Fruit fly (Drosophila melanogaster) whole organism, embryonic: ENCODE data around the gene COX5B.

Experiments
- Abd-B ChIP-seq: fragments of 200-800 bp; sonication (Bioruptor generic); optimal IDR thresholded peaks from 2 replicates; lab custom pipeline; 2018; ENCODE audit warnings: missing biosample characterization, mild to moderate bottlenecking, missing genetic modification characterization, moderate library complexity
- Aef1 ChIP-seq: fragments of 200-800 bp; sonication (Bioruptor generic); IDR thresholded peaks from 3 replicates; pipeline ENCODE4 v1.3.6; 2022; ENCODE audit warnings: missing biosample characterization, missing genetic modification characterization
- Atf-2 ChIP-seq: fragments of 200-800 bp; sonication (Bioruptor generic); optimal IDR thresholded peaks from 2 replicates; lab custom pipeline; 2016; ENCODE audit warnings: missing biosample characterization, missing genetic modification characterization
- Atf3 ChIP-seq: fragments of 200-800 bp; sonication (Bioruptor generic); optimal IDR thresholded peaks from 3 replicates; lab custom pipeline; 2016; ENCODE audit warnings: missing biosample characterization, missing genetic modification characterization
- CG11695 ChIP-seq: fragments of 200-800 bp; sonication (Bioruptor generic); IDR thresholded peaks from 3 replicates; pipeline ENCODE4 v1.3.6; 2022; ENCODE audit warnings: missing biosample characterization, missing genetic modification characterization
- CG16779 ChIP-seq: fragments of 200-800 bp; sonication (Bioruptor generic); IDR thresholded peaks from 2 replicates; pipeline ENCODE4 v1.3.6; 2022; ENCODE audit warnings: missing biosample characterization, missing genetic modification characterization
- CG17361 ChIP-seq: fragments of 200-800 bp; sonication (Bioruptor generic); IDR thresholded peaks from 3 replicates; pipeline ENCODE4 v1.3.6; 2022; ENCODE audit warnings: missing biosample characterization, missing genetic modification characterization
- CG17802 ChIP-seq: fragments of 200-800 bp; sonication (Bioruptor generic); optimal IDR thresholded peaks from 2 replicates; lab custom pipeline; 2018; ENCODE audit warnings: missing biosample characterization, mild to moderate bottlenecking, missing genetic modification characterization, moderate library complexity
- CG2199 ChIP-seq: fragments of 200-800 bp; sonication (Bioruptor generic); IDR thresholded peaks from 3 replicates; pipeline ENCODE4 v1.3.6; 2022; ENCODE audit warnings: missing biosample characterization, missing genetic modification characterization
- CG2202 ChIP-seq: fragments of 200-800 bp; sonication (Bioruptor generic); optimal IDR thresholded peaks from 2 replicates; lab custom pipeline; 2018; ENCODE audit warnings: missing biosample characterization, mild to moderate bottlenecking, missing genetic modification characterization
- CG4424 ChIP-seq: fragments of 200-800 bp; sonication (Bioruptor generic); optimal IDR thresholded peaks from 3 replicates; lab custom pipeline; 2016; ENCODE audit warnings: missing biosample characterization, missing genetic modification characterization
- CG6765 ChIP-seq: fragments of 200-800 bp; sonication (Bioruptor generic); optimal IDR thresholded peaks from 3 replicates; lab custom pipeline; 2017; ENCODE audit warnings: missing biosample characterization, mild to moderate bottlenecking, missing genetic modification characterization
- CG7963 ChIP-seq: fragments of 200-800 bp; sonication (Bioruptor generic); IDR thresholded peaks from 3 replicates; pipeline ENCODE4 v1.3.6; 2022; ENCODE audit warnings: missing biosample characterization, missing genetic modification characterization; ENCODE audit not compliant: partially characterized antibody
- CG8924 ChIP-seq: fragments of 200-800 bp; optimal IDR thresholded peaks from 3 replicates; lab custom pipeline; 2019; ENCODE audit warnings: missing biosample characterization, mild to moderate bottlenecking, missing genetic modification characterization, moderate library complexity
- CG9437 ChIP-seq: fragments of 200-800 bp; sonication (Bioruptor generic); optimal IDR thresholded peaks from 2 replicates; lab custom pipeline; 2018; ENCODE audit warnings: missing biosample characterization, mild to moderate bottlenecking, missing genetic modification characterization
- CG9609 ChIP-seq: fragments of 200-800 bp; sonication (Bioruptor generic); optimal IDR thresholded peaks from 3 replicates; lab custom pipeline; 2016; ENCODE audit warnings: missing biosample characterization, missing genetic modification characterization
- Camta ChIP-seq: fragments of 200-800 bp; sonication (Bioruptor generic); optimal IDR thresholded peaks from 2 replicates; lab custom pipeline; 2016; ENCODE audit warnings: missing biosample characterization, missing genetic modification characterization
- Chrac-16 ChIP-seq: fragments of 200-800 bp; sonication (Bioruptor generic); optimal IDR thresholded peaks from 3 replicates; lab custom pipeline; 2016; ENCODE audit warnings: missing biosample characterization, missing genetic modification characterization
- Dll ChIP-seq: fragments of 200-800 bp; sonication (Bioruptor generic); IDR thresholded peaks from 4 replicates; pipeline ENCODE4 v1.3.6; 2022; ENCODE audit warnings: missing biosample characterization, missing genetic modification characterization; ENCODE audit not compliant: partially characterized antibody
- Dref ChIP-seq: fragments of 200-800 bp; sonication (Bioruptor generic); IDR thresholded peaks from 2 replicates; pipeline ENCODE4 v1.3.6; 2022; ENCODE audit warnings: missing biosample characterization, missing genetic modification characterization
- E2f1 ChIP-seq: fragments of 200-800 bp; sonication (Bioruptor generic); IDR thresholded peaks from 2 replicates; pipeline ENCODE4 v1.3.6; 2022; ENCODE audit warnings: missing biosample characterization, missing genetic modification characterization
- E2f2 ChIP-seq: fragments of 200-800 bp; sonication (Bioruptor generic); IDR thresholded peaks from 2 replicates; pipeline ENCODE4 v1.3.6; 2022; ENCODE audit warnings: missing biosample characterization, missing genetic modification characterization
- Ets65A ChIP-seq: fragments of 200-800 bp; sonication (Bioruptor generic); peaks from one replicate; lab custom pipeline; 2016; ENCODE audit warnings: missing biosample characterization, missing genetic modification characterization
- Gsc ChIP-seq: fragments of 200-800 bp; sonication (Bioruptor generic); IDR thresholded peaks from 2 replicates; pipeline ENCODE4 v1.3.6; 2022; ENCODE audit warnings: missing biosample characterization, missing genetic modification characterization
- H15 ChIP-seq: fragments of 200-800 bp; sonication (Bioruptor generic); IDR thresholded peaks from 3 replicates; pipeline ENCODE4 v1.3.6; 2022; ENCODE audit warnings: missing biosample characterization, missing genetic modification characterization
- HHEX ChIP-seq: fragments of 200-800 bp; sonication (Bioruptor generic); optimal IDR thresholded peaks from 3 replicates; lab custom pipeline; 2017; ENCODE audit warnings: missing biosample characterization, mild to moderate bottlenecking, missing genetic modification characterization, missing genetic modification reagents
- Hr3 ChIP-seq: fragments of 200-800 bp; sonication (Bioruptor generic); optimal IDR thresholded peaks from 3 replicates; lab custom pipeline; 2016; ENCODE audit warnings: missing biosample characterization, missing genetic modification characterization
- Hsf ChIP-seq: fragments of 200-800 bp; sonication (Bioruptor generic); optimal IDR thresholded peaks from 3 replicates; lab custom pipeline; 2016; ENCODE audit warnings: missing biosample characterization, missing genetic modification characterization
- Myb ChIP-seq: fragments of 200-800 bp; sonication (Bioruptor generic); optimal IDR thresholded peaks from 2 replicates; lab custom pipeline; 2016; ENCODE audit warnings: missing biosample characterization, missing genetic modification characterization
- NC2α ChIP-seq: fragments of 200-800 bp; sonication (Bioruptor generic); optimal IDR thresholded peaks from 2 replicates; lab custom pipeline; 2016; ENCODE audit warnings: missing biosample characterization, missing genetic modification characterization
- Nf-YC ChIP-seq: fragments of 200-800 bp; optimal IDR thresholded peaks from 3 replicates; lab custom pipeline; 2019; ENCODE audit warnings: missing biosample characterization, mild to moderate bottlenecking, missing genetic modification characterization, moderate library complexity
- Scr ChIP-seq: fragments of 200-800 bp; sonication (Bioruptor generic); IDR thresholded peaks from 2 replicates; pipeline ENCODE4 v1.3.6; 2022; ENCODE audit warnings: missing biosample characterization, missing genetic modification characterization; ENCODE audit not compliant: partially characterized antibody
- Sry-β ChIP-seq: fragments of 200-800 bp; sonication (Bioruptor generic); optimal IDR thresholded peaks from 2 replicates; lab custom pipeline; 2018; ENCODE audit warnings: missing biosample characterization, mild to moderate bottlenecking, missing genetic modification characterization, moderate library complexity
- Xrp1 ChIP-seq: fragments of 200-800 bp; sonication (Bioruptor generic); IDR thresholded peaks from 2 replicates; pipeline ENCODE4 v1.3.6; 2022; ENCODE audit warnings: missing biosample characterization, missing genetic modification characterization
- amos ChIP-seq: fragments of 200-800 bp; sonication (Bioruptor generic); IDR thresholded peaks from 2 replicates; pipeline ENCODE4 v1.3.6; 2022; ENCODE audit warnings: missing biosample characterization, missing genetic modification characterization; ENCODE audit not compliant: partially characterized antibody
- br ChIP-seq: fragments of >200 bp; optimal IDR thresholded peaks from 2 replicates; lab custom pipeline; 2017
- crc ChIP-seq: fragments of 200-800 bp; sonication (Bioruptor generic); optimal IDR thresholded peaks from 2 replicates; lab custom pipeline; 2016; ENCODE audit warnings: missing biosample characterization, missing genetic modification characterization
- crp ChIP-seq, 2 experiments: fragments of 200-800 bp; sonication (Bioruptor generic); optimal IDR thresholded peaks; 2 replicates in 1 of 2; 3 replicates in 1 of 2; lab custom pipeline; 2017; ENCODE audit warnings: missing biosample characterization in 2 of 2, missing genetic modification characterization in 2 of 2, mild to moderate bottlenecking in 1 of 2, moderate library complexity in 1 of 2
- cwo ChIP-seq: fragments of 200-800 bp; sonication (Bioruptor generic); optimal IDR thresholded peaks from 3 replicates; lab custom pipeline; 2017; ENCODE audit warnings: missing biosample characterization, missing genetic modification characterization, mild to moderate bottlenecking, moderate library complexity, missing genetic modification reagents
- exex ChIP-seq: fragments of 200-800 bp; sonication (Bioruptor generic); optimal IDR thresholded peaks from 4 replicates; lab custom pipeline; 2018; ENCODE audit warnings: missing biosample characterization, mild to moderate bottlenecking, missing genetic modification characterization, moderate library complexity
- gfzf ChIP-seq: fragments of 200-800 bp; sonication (Bioruptor generic); optimal IDR thresholded peaks from 2 replicates; lab custom pipeline; 2016; ENCODE audit warnings: missing biosample characterization, mild to moderate bottlenecking, missing genetic modification characterization, moderate library complexity
- jing ChIP-seq: fragments of 200-800 bp; sonication (Bioruptor generic); optimal IDR thresholded peaks from 2 replicates; lab custom pipeline; 2018; ENCODE audit warnings: missing biosample characterization, mild to moderate bottlenecking, missing genetic modification characterization
- kah ChIP-seq: fragments of 200-800 bp; sonication (Bioruptor generic); optimal IDR thresholded peaks from 2 replicates; lab custom pipeline; 2018; ENCODE audit warnings: missing biosample characterization, mild to moderate bottlenecking, missing genetic modification characterization
- lbe ChIP-seq: fragments of 200-800 bp; sonication (Bioruptor generic); optimal IDR thresholded peaks from 2 replicates; lab custom pipeline; 2016; ENCODE audit warnings: missing biosample characterization, mild to moderate bottlenecking, missing genetic modification characterization
- nau ChIP-seq: fragments of 200-800 bp; sonication (Bioruptor generic); optimal IDR thresholded peaks from 3 replicates; lab custom pipeline; 2017; ENCODE audit warnings: missing biosample characterization, mild to moderate bottlenecking, missing genetic modification characterization, missing genetic modification reagents
- p53 ChIP-seq: fragments of 200-800 bp; sonication (Bioruptor generic); optimal IDR thresholded peaks from 2 replicates; lab custom pipeline; 2016; ENCODE audit warnings: missing biosample characterization, missing genetic modification characterization
- pho ChIP-seq: fragments of 200-800 bp; sonication (Bioruptor generic); optimal IDR thresholded peaks from 2 replicates; lab custom pipeline; 2016; ENCODE audit warnings: missing biosample characterization, missing genetic modification characterization
- pros ChIP-seq: fragments of 200-800 bp; sonication (Bioruptor generic); optimal IDR thresholded peaks from 3 replicates; lab custom pipeline; 2019; ENCODE audit warnings: missing biosample characterization, mild to moderate bottlenecking, missing genetic modification characterization, moderate library complexity
- schlank ChIP-seq: fragments of 200-800 bp; sonication (Bioruptor generic); optimal IDR thresholded peaks from 2 replicates; lab custom pipeline; 2018; ENCODE audit warnings: missing biosample characterization, mild to moderate bottlenecking, missing genetic modification characterization
- usp ChIP-seq: fragments of >200 bp; optimal IDR thresholded peaks from 2 replicates; lab custom pipeline; 2017; ENCODE audit warnings: missing biosample characterization, missing genetic modification characterization
- vnd ChIP-seq: fragments of 200-800 bp; sonication (Bioruptor generic); IDR thresholded peaks from 3 replicates; pipeline ENCODE4 v1.3.6; 2022; ENCODE audit warnings: missing biosample characterization, missing genetic modification characterization; ENCODE audit not compliant: partially characterized antibody

Gene COX5B

DNA sequence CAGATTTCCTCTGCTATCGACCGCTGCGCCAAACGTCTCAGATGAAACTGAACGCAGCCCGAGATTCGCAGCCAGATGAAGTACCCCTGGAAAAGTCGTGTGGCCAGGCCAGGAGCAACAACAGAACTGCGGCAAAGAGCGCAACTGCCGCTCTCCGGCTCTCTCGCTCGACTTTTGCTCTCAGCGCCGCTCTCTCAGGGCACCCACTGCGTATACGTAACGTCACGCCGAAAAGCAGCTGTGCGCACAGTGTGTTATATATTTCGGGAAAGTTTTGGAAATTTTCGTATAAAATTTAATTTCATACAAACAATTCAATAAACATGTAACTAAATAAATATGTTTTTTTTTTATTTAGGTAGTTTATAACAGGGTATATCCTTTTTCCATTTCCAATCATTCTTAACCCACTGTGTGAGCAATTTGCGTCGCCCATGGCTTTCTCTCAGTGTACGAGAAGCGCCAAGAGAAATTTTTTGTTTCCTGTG is 43.5 kb downstream of the COX5B start, which contains the start of gene Dpp10 (continued):
- peak; percentile 82 for TF ChIP-seq CG9437 (GFP tag; lab: Kevin White, UChicago)
- TF ChIP-seq jing (GFP tag; lab: Kevin White, UChicago), result peak; percentile 46
- TF ChIP-seq Sry-β (GFP tag; lab: Kevin White, UChicago), result no peak
- TF ChIP-seq Atf3 (GFP tag; lab: Kevin White, UChicago), result peak; percentile 64
- 0 out of 3 replicates have a peak, but pooled peaks have one; percentile 46 for TF ChIP-seq vnd (GFP tag; lab: Robert Waterston, UW)
- peak; percentile 76 for TF ChIP-seq Myb (GFP tag; lab: Kevin White, UChicago)
- peak; percentile 3 for TF ChIP-seq CG17802 (tag; lab: Kevin White, UChicago)
- peak in 1 of 2 experiments; percentile 57 for TF ChIP-seq crp (GFP tag; optimal IDR thresholded peaks at IDR 0.05; lab: Kevin White, UChicago)
- TF ChIP-seq E2f1 (GFP tag; lab: Robert Waterston, UW), result peak; percentile 96
- TF ChIP-seq CG11695, result peak; percentile 95
- no peak for TF ChIP-seq br (lab: Kevin White, UChicago)
- peak; percentile 92 for TF ChIP-seq Xrp1 (GFP tag; lab: Robert Waterston, UW)
- TF ChIP-seq schlank (tag; lab: Kevin White, UChicago), result peak; percentile 85
- peak; percentile 23 for TF ChIP-seq crc (GFP tag; lab: Kevin White, UChicago)
- no peak for TF ChIP-seq CG7963
- TF ChIP-seq Ets65A (GFP tag; lab: Kevin White, UChicago), result peak; percentile 98
- peak; percentile 82 for TF ChIP-seq Nf-YC (tag; lab: Kevin White, UChicago)
- peak; percentile 60 for TF ChIP-seq kah (GFP tag; lab: Kevin White, UChicago)
- peak; percentile 85 for TF ChIP-seq CG6765 (GFP tag; lab: Kevin White, UChicago)
- TF ChIP-seq CG16779 (GFP tag; lab: Robert Waterston, UW), result peak; percentile 72
- peak; percentile 73 for TF ChIP-seq CG4424
- no peak for TF ChIP-seq pros (GFP tag; lab: Kevin White, UChicago)
- peak; percentile 90 for TF ChIP-seq CG8924
- TF ChIP-seq cwo, result peak; percentile 93
- TF ChIP-seq p53 (GFP tag; lab: Kevin White, UChicago), result no peak
- TF ChIP-seq Dref (GFP tag; lab: Robert Waterston, UW), result peak; percentile 29
- TF ChIP-seq Abd-B (GFP tag; lab: Kevin White, UChicago), result peak; percentile 81
- no peak for TF ChIP-seq lbe (GFP tag; lab: Kevin White, UChicago)
- TF ChIP-seq gfzf, result no peak
- TF ChIP-seq Hsf (GFP tag; lab: Kevin White, UChicago), result peak; percentile 92
- peak; percentile 95 for TF ChIP-seq pho (GFP tag; lab: Kevin White, UChicago)
- no peak; the same call in 2 of the 3 replicates for TF ChIP-seq CG2199 (GFP tag; lab: Robert Waterston, UW)
- peak; percentile 73 for TF ChIP-seq Gsc (GFP tag; lab: Robert Waterston, UW)
- TF ChIP-seq nau (GFP tag; lab: Kevin White, UChicago), result peak; percentile 80
- TF ChIP-seq amos, result no peak; the same call in 1 of the 2 replicates
- TF ChIP-seq CG2202 (tag; lab: Kevin White, UChicago), result no peak
- no peak; the same call in 1 of the 2 replicates for TF ChIP-seq Scr (GFP tag; lab: Robert Waterston, UW)
- TF ChIP-seq exex (tag; lab: Kevin White, UChicago), result peak; percentile 66
- TF ChIP-seq NC2α (GFP tag; lab: Kevin White, UChicago), result peak; percentile 30
- TF ChIP-seq H15 (GFP tag; lab: Robert Waterston, UW), result peak; percentile 86
- TF ChIP-seq Hr3, result peak; percentile 87
- peak; percentile 83; the same call in 2 of the 3 replicates for TF ChIP-seq CG17361
- TF ChIP-seq Atf-2 (GFP tag; lab: Kevin White, UChicago), result peak; percentile 72
- peak; percentile 80 for TF ChIP-seq E2f2 (GFP tag; lab: Robert Waterston, UW)
- peak; percentile 80 for TF ChIP-seq CG9609
- peak; percentile 86 for TF ChIP-seq Chrac-16 (GFP tag; lab: Kevin White, UChicago)
- peak; percentile 96 for TF ChIP-seq Aef1
- peak; percentile 50 for TF ChIP-seq Camta (GFP tag; lab: Kevin White, UChicago)
- TF ChIP-seq usp (GFP tag; lab: Kevin White, UChicago), result no peak
- no peak for TF ChIP-seq Dll (GFP tag; lab: Robert Waterston, UW)
- peak; percentile 93 for TF ChIP-seq HHEX (GFP tag; lab: Kevin White, UChicago)
